Fruit fly (Drosophila melanogaster): Measurements from ENCODE around the gene Sbat.

Gene Sbat

DNA sequence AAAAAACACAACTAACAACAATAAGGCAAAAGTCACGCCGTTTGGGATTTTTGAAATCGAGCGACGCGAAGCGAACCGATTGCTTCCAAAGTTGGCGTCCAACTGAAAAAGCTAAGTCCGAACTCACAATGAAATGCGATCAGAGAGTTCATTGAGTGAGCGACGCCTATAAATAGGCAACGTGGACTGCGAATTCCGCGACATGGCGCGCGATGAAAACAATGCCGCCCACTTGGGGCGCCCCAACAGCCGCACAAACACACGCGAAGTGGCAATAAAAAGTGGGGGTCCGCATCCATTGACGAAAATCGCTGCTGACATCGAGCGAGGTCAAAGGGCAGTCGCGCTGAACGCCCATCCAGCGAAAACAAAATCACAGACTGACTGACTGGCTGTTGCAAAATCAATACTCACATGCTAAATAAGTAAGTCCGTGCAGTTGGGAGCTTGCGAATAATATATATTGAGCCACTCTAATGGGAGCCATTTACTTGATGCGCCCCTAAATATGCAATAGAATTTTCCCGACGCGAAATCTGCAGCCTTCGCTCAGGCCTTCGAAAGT is 22.9 kb upstream of the Sbat start:
- no peak for TF ChIP-seq CG7556 (GFP tag; optimal IDR thresholded peaks at IDR 0.05)
- TF ChIP-seq CG12071 (GFP tag; optimal IDR thresholded peaks at IDR 0.05) = no peak
- TF ChIP-seq D19B (GFP tag; optimal IDR thresholded peaks at IDR 0.05) = peak; percentile 5
- TF ChIP-seq z (GFP tag; IDR thresholded peaks at IDR 0.05) = 0 out of 3 replicates have a peak, but pooled peaks have one; percentile 39
- TF ChIP-seq sim (GFP tag; IDR thresholded peaks at IDR 0.05) = peak; percentile 59; the same call in 1 of the 2 replicates
- TF ChIP-seq Vsx1 (GFP tag; optimal IDR thresholded peaks at IDR 0.05) = no peak
- peak; percentile 16; the same call in 1 of the 3 replicates for TF ChIP-seq CG34422 (GFP tag; IDR thresholded peaks at IDR 0.05)
- peak; percentile 71 for TF ChIP-seq ftz-f1 (GFP tag; optimal IDR thresholded peaks at IDR 0.05)
- TF ChIP-seq CG4820 (GFP tag; optimal IDR thresholded peaks at IDR 0.05) = no peak
- TF ChIP-seq CG15514 (GFP tag; optimal IDR thresholded peaks at IDR 0.05) = peak; percentile 81
- no peak for TF ChIP-seq CG8359 (GFP tag; optimal IDR thresholded peaks at IDR 0.05; ENCODE audit: borderline replicate concordance)
- TF ChIP-seq fru (optimal IDR thresholded peaks at IDR 0.05) = no peak
- peak; percentile 59 for TF ChIP-seq Jarid2 (GFP tag; optimal IDR thresholded peaks at IDR 0.05)
- no peak for TF ChIP-seq Side (GFP tag; optimal IDR thresholded peaks at IDR 0.05)
- TF ChIP-seq Trl (optimal IDR thresholded peaks at IDR 0.05) = peak in 1 of 2 experiments; percentile 14
- no peak for TF ChIP-seq Trl (GFP tag; optimal IDR thresholded peaks at IDR 0.05)
- TF ChIP-seq unc-4 (GFP tag; IDR thresholded peaks at IDR 0.05; ENCODE audit: partially characterized antibody) = no peak
- no peak for TF ChIP-seq Atf-2 (GFP tag; optimal IDR thresholded peaks at IDR 0.05)
- 0 out of 2 replicates have a peak, but pooled peaks have one; percentile 17 for TF ChIP-seq sna (GFP tag; IDR thresholded peaks at IDR 0.05; ENCODE audit: partially characterized antibody)
- TF ChIP-seq CG1603 (tag; optimal IDR thresholded peaks at IDR 0.05) = peak; percentile 46
- TF ChIP-seq CG10366 (GFP tag; IDR thresholded peaks at IDR 0.05) = no peak
- TF ChIP-seq amos (GFP tag; IDR thresholded peaks at IDR 0.05; ENCODE audit: partially characterized antibody) = peak; percentile 2
- TF ChIP-seq sr (GFP tag; IDR thresholded peaks at IDR 0.05) = 0 out of 3 replicates have a peak, but pooled peaks have one; percentile 3
- TF ChIP-seq CG13287 (GFP tag; IDR thresholded peaks at IDR 0.05; ENCODE audit: partially characterized antibody) = peak; percentile 5; the same call in 1 of the 2 replicates
- 0 out of 3 replicates have a peak, but pooled peaks have one; percentile 48 for TF ChIP-seq so (GFP tag; IDR thresholded peaks at IDR 0.05)
- TF ChIP-seq Pdp1 (GFP tag; optimal IDR thresholded peaks at IDR 0.05) = peak in 1 of 2 experiments; percentile 74
- peak; percentile 27; the same call in 1 of the 2 replicates for TF ChIP-seq bowl (GFP tag; IDR thresholded peaks at IDR 0.05)
- TF ChIP-seq CG42726 (GFP tag; IDR thresholded peaks at IDR 0.05; ENCODE audit: partially characterized antibody) = 0 out of 2 replicates have a peak, but pooled peaks have one; percentile 10
- no peak for TF ChIP-seq ERR (GFP tag; optimal IDR thresholded peaks at IDR 0.05)
- no peak for TF ChIP-seq gfzf (GFP tag; optimal IDR thresholded peaks at IDR 0.05)
- no peak for TF ChIP-seq CG6791 (GFP tag; IDR thresholded peaks at IDR 0.05; ENCODE audit: partially characterized antibody)
- peak; percentile 0 for TF ChIP-seq chn (GFP tag; optimal IDR thresholded peaks at IDR 0.05)
- TF ChIP-seq Hr3 (GFP tag; optimal IDR thresholded peaks at IDR 0.05) = no peak
- TF ChIP-seq Bgb (GFP tag; IDR thresholded peaks at IDR 0.05; ENCODE audit: partially characterized antibody) = peak; percentile 41; the same call in 1 of the 2 replicates
- TF ChIP-seq CG8290 (GFP tag; optimal IDR thresholded peaks at IDR 0.05) = no peak
- TF ChIP-seq CG8290 (tag; optimal IDR thresholded peaks at IDR 0.05) = peak in 1 of 2 experiments; percentile 55
- TF ChIP-seq corto (GFP tag; optimal IDR thresholded peaks at IDR 0.05) = no peak
- peak; percentile 2 for TF ChIP-seq NfI (GFP tag; optimal IDR thresholded peaks at IDR 0.05)
- TF ChIP-seq CG6813 (GFP tag; optimal IDR thresholded peaks at IDR 0.05) = no peak
- TF ChIP-seq Hr78 (GFP tag; optimal IDR thresholded peaks at IDR 0.05) = peak in 1 of 2 experiments; percentile 99
- peak; percentile 77; the same call in 2 of the 4 replicates for TF ChIP-seq chinmo (GFP tag; IDR thresholded peaks at IDR 0.05; ENCODE audit: partially characterized antibody)
- TF ChIP-seq CG2202 (tag; optimal IDR thresholded peaks at IDR 0.05) = no peak
- TF ChIP-seq Med (GFP tag) = peak; percentile 16
- TF ChIP-seq CG5180 (GFP tag; optimal IDR thresholded peaks at IDR 0.05) = peak; percentile 50
- no peak for TF ChIP-seq CG11695 (GFP tag; IDR thresholded peaks at IDR 0.05)
- TF ChIP-seq Sox102F (GFP tag; optimal IDR thresholded peaks at IDR 0.05) = peak; percentile 17
- TF ChIP-seq CG6689 (GFP tag; IDR thresholded peaks at IDR 0.05) = no peak
- no peak for TF ChIP-seq CG10267 (tag; optimal IDR thresholded peaks at IDR 0.05)
